Fruit fly (Drosophila melanogaster) whole organism, embryonic: ENCODE data around the gene PhKgamma.

Experiments
- CG10565 ChIP-seq: fragments of 200-800 bp; sonication (Bioruptor generic); optimal IDR thresholded peaks from 3 replicates; lab custom pipeline; 2016; ENCODE audit warnings: missing biosample characterization, mild to moderate bottlenecking, missing genetic modification characterization
- CG17612 ChIP-seq: fragments of 200-800 bp; sonication (Bioruptor generic); IDR thresholded peaks from 2 replicates; pipeline ENCODE4 v1.3.6; 2022; ENCODE audit warnings: missing biosample characterization, missing genetic modification characterization
- CG1832 ChIP-seq: fragments of 200-800 bp; sonication (Bioruptor generic); optimal IDR thresholded peaks from 2 replicates; lab custom pipeline; 2017; ENCODE audit warnings: missing biosample characterization, mild to moderate bottlenecking, missing genetic modification characterization, inconsistent platforms
- CG2875 ChIP-seq: fragments of 200-800 bp; sonication (Bioruptor generic); optimal IDR thresholded peaks from 2 replicates; lab custom pipeline; 2017; ENCODE audit warnings: missing biosample characterization, mild to moderate bottlenecking, missing genetic modification characterization, missing genetic modification reagents
- Fer2 ChIP-seq: fragments of 200-800 bp; sonication (Bioruptor generic); optimal IDR thresholded peaks from 2 replicates; lab custom pipeline; 2018; ENCODE audit warnings: missing biosample characterization, mild to moderate bottlenecking, missing genetic modification characterization, moderate library complexity

dm6 chrX:11728999-11729398, 34.1 kb downstream of the PhKgamma start, which contains the start of gene inaF-D:
- TF ChIP-seq CG1832 (GFP tag; lab: Kevin White, UChicago) (no peak), CG10565 (GFP tag; lab: Kevin White, UChicago) (no peak), CG17612 (GFP tag; lab: Robert Waterston, UW) (no peak), CG2875 (GFP tag; lab: Kevin White, UChicago) (no peak), Fer2 (tag; lab: Kevin White, UChicago) (no peak)
